Worm (Caenorhabditis elegans): Measurements from ENCODE around the gene F44B9.5.

F44B9.5 gene

ce11 chrIII:7973201-7973767 is 43.1 kb downstream of the F44B9.5 start, which contains the start of the genes eef-1B.1 and aco-2 (continued):
- TF ChIP-seq F22D6.2 (tag; optimal IDR thresholded peaks at IDR 0.05) (no peak), hmg-20 (GFP tag; IDR thresholded peaks at IDR 0.05) (no peak), egl-44 (GFP tag; IDR thresholded peaks at IDR 0.05) (peak; percentile 87), mel-28 (tag; optimal IDR thresholded peaks at IDR 0.05; ENCODE audit: borderline replicate concordance) (no peak), ceh-58 (GFP tag; IDR thresholded peaks at IDR 0.05) (no peak), aptf-3 (GFP tag; IDR thresholded peaks at IDR 0.05) (no peak), snpc-3.4 (tag; optimal IDR thresholded peaks at IDR 0.05) (no peak), cebp-1 (GFP tag; IDR thresholded peaks at IDR 0.05) (peak; percentile 53; the same call in 1 of the 2 replicates), cebp-1 (tag; optimal IDR thresholded peaks at IDR 0.05) (peak; percentile 87), lin-35 (GFP tag; optimal IDR thresholded peaks at IDR 0.05) (peak in 2 of 3 experiments; percentile 3 to 89), sdz-38 (tag; optimal IDR thresholded peaks at IDR 0.05) (no peak), Y53G8AR.9 (GFP tag; conservative IDR thresholded peaks at IDR 0.05) (peak; percentile 78), nhr-80 (tag; optimal IDR thresholded peaks at IDR 0.05) (peak; percentile 94), F39B2.1 (GFP tag; IDR thresholded peaks at IDR 0.05) (no peak), aptf-2 (GFP tag; conservative IDR thresholded peaks at IDR 0.05) (no peak), ztf-22 (GFP tag; optimal IDR thresholded peaks at IDR 0.05) (no peak), ama-1 (optimal IDR thresholded peaks at IDR 0.05) (peak; percentile 33), ama-1 (GFP tag; optimal IDR thresholded peaks at IDR 0.05) (no peak), madf-10 (tag; optimal IDR thresholded peaks at IDR 0.05) (peak; percentile 52), F57C9.4 (tag; optimal IDR thresholded peaks at IDR 0.05) (no peak), gei-17 (GFP tag; optimal IDR thresholded peaks at IDR 0.05) (peak; percentile 54), ztf-18 (tag; optimal IDR thresholded peaks at IDR 0.05) (peak; percentile 98), madf-8 (GFP tag; conservative IDR thresholded peaks at IDR 0.05) (peak; percentile 56; the same call in 1 of the 2 replicates), efl-1 (GFP tag; optimal IDR thresholded peaks at IDR 0.05) (peak; percentile 53), F57A8.1 (GFP tag; optimal IDR thresholded peaks at IDR 0.05) (no peak), egl-18 (GFP tag; IDR thresholded peaks at IDR 0.05) (no peak), lsl-1 (GFP tag; optimal IDR thresholded peaks at IDR 0.05) (peak; percentile 72), B0336.3 (GFP tag; IDR thresholded peaks at IDR 0.05) (peak; percentile 70; the same call in 1 of the 2 replicates), madf-3 (GFP tag; IDR thresholded peaks at IDR 0.05) (peak; percentile 92), let-526 (GFP tag; IDR thresholded peaks at IDR 0.05) (no peak), pha-4 (tag; optimal IDR thresholded peaks at IDR 0.05) (no peak), F23B12.7 (tag; optimal IDR thresholded peaks at IDR 0.05; ENCODE audit: insufficient read depth) (peak; percentile 57), Y56A3A.18 (GFP tag; IDR thresholded peaks at IDR 0.05) (no peak), D2030.7 (GFP tag; IDR thresholded peaks at IDR 0.05) (peak; percentile 56), snpc-1.1 (tag; optimal IDR thresholded peaks at IDR 0.05; ENCODE audit: insufficient read depth) (no peak), sptf-2 (GFP tag; optimal IDR thresholded peaks at IDR 0.05) (no peak)

- TF ChIP-seq egrh-3 (GFP tag; IDR thresholded peaks at IDR 0.05), result peak; percentile 22; the same call in 1 of the 2 replicates
- TF ChIP-seq atf-7 (tag; optimal IDR thresholded peaks at IDR 0.05), result no peak
Measured at ce11 chrIII:7972687-7973086, 43.7 kb downstream of the F44B9.5 start.

ce11 chrIII:7972061-7972460 is 44.3 kb downstream of the F44B9.5 start, which contains the start of gene F54H12.5:
F54H12.5 (minus strand) TSS chrIII:7972161.
- TF ChIP-seq Y56A3A.18 (GFP tag; IDR thresholded peaks at IDR 0.05), result 0 out of 2 replicates have a peak, but pooled peaks have one; percentile 48
- TF ChIP-seq F49E8.2 (tag; optimal IDR thresholded peaks at IDR 0.05; ENCODE audit: insufficient read depth), result peak; percentile 10
- TF ChIP-seq hrde-1 (tag; optimal IDR thresholded peaks at IDR 0.05; ENCODE audit: borderline replicate concordance), result peak; percentile 31
- no peak for TF ChIP-seq F33H1.4 (GFP tag; IDR thresholded peaks at IDR 0.05)
- no peak for TF ChIP-seq ztf-22 (GFP tag; optimal IDR thresholded peaks at IDR 0.05)
- no peak for TF ChIP-seq nhr-80 (tag; optimal IDR thresholded peaks at IDR 0.05)
- TF ChIP-seq madf-6 (GFP tag; IDR thresholded peaks at IDR 0.05), result peak; percentile 39; the same call in 1 of the 2 replicates
- TF ChIP-seq lsl-1 (GFP tag; optimal IDR thresholded peaks at IDR 0.05), result no peak
- TF ChIP-seq Y53G8AR.9 (GFP tag; conservative IDR thresholded peaks at IDR 0.05), result 0 out of 2 replicates have a peak, but pooled peaks have one; percentile 36
- TF ChIP-seq madf-3 (GFP tag; IDR thresholded peaks at IDR 0.05), result 0 out of 2 replicates have a peak, but pooled peaks have one; percentile 45
- TF ChIP-seq ama-1 (optimal IDR thresholded peaks at IDR 0.05), result no peak
- peak in 1 of 2 experiments; percentile 15 for TF ChIP-seq ama-1 (GFP tag; optimal IDR thresholded peaks at IDR 0.05)
- 0 out of 2 replicates have a peak, but pooled peaks have one; percentile 52 for TF ChIP-seq ekl-4 (GFP tag; IDR thresholded peaks at IDR 0.05)
- peak; percentile 21 for TF ChIP-seq snpc-3.4 (tag; optimal IDR thresholded peaks at IDR 0.05)
